Worm (Caenorhabditis elegans): ENCODE results near the gene srlf-23.

Gene srlf-23

DNA sequence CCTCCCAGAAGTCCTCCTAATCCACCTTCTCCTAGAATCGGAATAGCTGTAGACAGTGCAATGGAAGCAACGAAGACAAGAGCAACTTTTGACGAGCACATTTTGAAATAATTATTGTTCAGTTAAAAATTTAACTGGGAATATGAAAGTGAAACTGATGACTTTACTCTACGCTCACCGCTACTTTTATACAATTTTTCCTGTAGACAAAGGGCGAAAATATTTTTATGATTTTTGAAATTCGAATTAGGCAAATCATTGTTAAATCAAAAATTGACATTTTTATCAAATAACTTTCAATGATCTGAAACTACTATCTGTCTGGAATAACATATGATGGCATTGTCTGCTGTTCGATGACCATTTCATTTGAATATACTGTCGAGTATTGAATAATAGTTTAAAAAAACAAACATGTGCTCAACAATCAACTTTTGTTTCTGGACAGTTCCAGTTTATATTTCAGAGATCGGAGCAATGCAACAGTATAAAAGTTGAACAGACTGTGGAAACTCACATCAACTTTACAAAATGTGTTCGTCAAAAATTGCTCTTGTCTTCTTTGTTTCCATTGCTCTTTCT is at the start of gene srlf-23, which contains the start of gene srlf-20:
TSS of gene srlf-23 (minus strand) at position 101 of the 582 bp plus-strand sequence.
TSS of gene srlf-20 (plus strand) at position 532 of the 582 bp plus-strand sequence.
- TF ChIP-seq egl-27 (tag; optimal IDR thresholded peaks at IDR 0.05) (no peak), ama-1 (optimal IDR thresholded peaks at IDR 0.05) (no peak), zag-1 (tag; optimal IDR thresholded peaks at IDR 0.05) (no peak), C34F6.9 (tag; optimal IDR thresholded peaks at IDR 0.05) (no peak), nhr-12 (tag; optimal IDR thresholded peaks at IDR 0.05) (no peak), mab-5 (tag; optimal IDR thresholded peaks at IDR 0.05) (no peak), elt-3 (tag; optimal IDR thresholded peaks at IDR 0.05) (no peak), nhr-25 (tag; optimal IDR thresholded peaks at IDR 0.05) (no peak), nhr-129 (tag; optimal IDR thresholded peaks at IDR 0.05) (no peak), nhr-77 (tag; optimal IDR thresholded peaks at IDR 0.05) (no peak), ceh-16 (tag; optimal IDR thresholded peaks at IDR 0.05) (no peak), nhr-11 (tag; optimal IDR thresholded peaks at IDR 0.05) (no peak), nhr-10 (tag; optimal IDR thresholded peaks at IDR 0.05) (no peak), aly-2 (tag; optimal IDR thresholded peaks at IDR 0.05) (no peak), nhr-6 (tag; optimal IDR thresholded peaks at IDR 0.05) (no peak)

DNA sequence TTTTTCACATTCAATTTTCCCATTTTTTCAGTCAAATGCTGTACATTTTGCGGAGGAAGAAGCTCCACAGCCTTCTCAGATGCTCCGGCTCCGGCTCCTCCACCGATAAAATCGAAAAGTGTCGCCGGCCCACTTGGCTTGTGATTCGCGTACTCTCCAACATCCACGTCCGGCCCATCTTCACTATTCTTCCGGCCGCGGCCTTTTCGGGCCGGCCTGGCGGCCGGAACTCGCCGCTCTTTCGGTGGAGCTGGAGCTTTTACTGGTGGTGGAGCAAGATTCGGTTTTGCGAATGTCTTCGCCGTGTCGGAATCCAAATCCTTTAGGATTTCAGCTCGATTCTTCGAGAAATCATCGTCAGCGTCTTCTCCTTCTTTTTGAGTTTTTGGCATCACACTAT is 49.2 kb upstream of the srlf-23 start:
- TF ChIP-seq fos-1 (tag; optimal IDR thresholded peaks at IDR 0.05): no peak
- TF ChIP-seq egl-27 (tag; optimal IDR thresholded peaks at IDR 0.05): no peak

ce11 chrV:939341-939740 is 46.0 kb upstream of the srlf-23 start:
- TF ChIP-seq blmp-1 (tag; optimal IDR thresholded peaks at IDR 0.05; ENCODE audit: insufficient read depth) (no peak), ceh-16 (tag; optimal IDR thresholded peaks at IDR 0.05) (no peak), C34F6.9 (tag; optimal IDR thresholded peaks at IDR 0.05) (no peak), nhr-11 (tag; optimal IDR thresholded peaks at IDR 0.05) (no peak)

ce11 chrV:917488-917887 is 24.2 kb upstream of the srlf-23 start, which contains the start of gene H24K24.2:
TSS of gene H24K24.2 (plus strand) at chrV:917788.
- TF ChIP-seq nhr-12 (tag; optimal IDR thresholded peaks at IDR 0.05): no peak

DNA sequence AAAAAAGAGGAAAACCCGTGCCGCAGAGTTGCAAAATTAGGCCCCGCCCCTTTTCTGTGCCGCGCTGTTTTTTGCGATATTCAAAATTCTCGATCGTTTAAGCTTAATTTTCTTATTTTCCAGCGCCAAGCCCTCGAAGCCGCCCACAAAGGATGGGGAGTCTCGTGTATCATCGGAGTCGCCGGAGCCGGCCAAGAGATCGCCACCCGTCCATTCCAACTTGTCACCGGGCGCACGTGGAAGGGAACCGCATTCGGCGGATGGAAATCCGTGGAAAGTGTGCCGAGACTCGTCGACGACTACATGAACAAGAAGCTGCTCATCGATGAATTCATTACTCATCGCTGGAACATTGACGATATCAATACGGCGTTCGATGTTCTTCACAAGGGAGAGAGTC is 22.4 kb upstream of the srlf-23 start:
- TF ChIP-seq ztf-1 (GFP tag; conservative IDR thresholded peaks at IDR 0.05) (no peak), nhr-129 (tag; optimal IDR thresholded peaks at IDR 0.05) (no peak), mdl-1 (tag; optimal IDR thresholded peaks at IDR 0.05) (no peak), elt-1 (tag; optimal IDR thresholded peaks at IDR 0.05) (no peak), F13H6.1 (tag; optimal IDR thresholded peaks at IDR 0.05) (no peak), lin-39 (tag; optimal IDR thresholded peaks at IDR 0.05) (no peak), nhr-12 (tag; optimal IDR thresholded peaks at IDR 0.05) (no peak), nhr-23 (tag; optimal IDR thresholded peaks at IDR 0.05) (no peak), mbf-1 (tag; optimal IDR thresholded peaks at IDR 0.05) (no peak), ceh-82 (tag; optimal IDR thresholded peaks at IDR 0.05) (no peak), nhr-11 (tag; optimal IDR thresholded peaks at IDR 0.05) (no peak), crh-2 (tag; optimal IDR thresholded peaks at IDR 0.05) (no peak), lin-11 (tag; optimal IDR thresholded peaks at IDR 0.05) (no peak), blmp-1 (tag; optimal IDR thresholded peaks at IDR 0.05; ENCODE audit: insufficient read depth) (no peak), ztf-4 (tag; optimal IDR thresholded peaks at IDR 0.05) (no peak)

DNA sequence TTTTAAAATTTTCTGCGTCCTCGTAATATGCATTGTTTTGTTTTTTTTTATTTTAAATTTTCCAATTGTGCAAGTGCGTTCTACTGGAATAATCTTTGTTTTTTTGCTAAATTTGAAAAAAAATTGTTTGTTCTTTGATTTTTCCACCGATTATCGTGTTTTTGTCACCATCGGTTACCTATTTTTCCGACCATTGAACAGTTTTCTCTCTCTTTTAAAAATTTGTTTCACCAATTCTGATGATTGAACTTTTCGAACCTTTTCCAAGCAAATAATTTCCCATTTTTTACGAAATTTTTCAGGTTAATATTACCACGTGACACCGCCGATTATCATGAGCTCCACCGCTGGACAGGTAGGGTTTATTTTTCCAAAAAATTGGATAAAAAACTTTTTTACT is 18.1 kb upstream of the srlf-23 start, which contains the start of gene adh-5:
TSS of gene adh-5 (plus strand) at position 301 of the 400 bp plus-strand sequence.
- TF ChIP-seq dmd-4 (tag; optimal IDR thresholded peaks at IDR 0.05): no peak
- TF ChIP-seq fos-1 (tag; optimal IDR thresholded peaks at IDR 0.05): no peak
- no peak for TF ChIP-seq nhr-25 (tag; optimal IDR thresholded peaks at IDR 0.05)
- no peak for TF ChIP-seq sem-4 (tag; optimal IDR thresholded peaks at IDR 0.05)
- no peak for TF ChIP-seq unc-39 (tag; optimal IDR thresholded peaks at IDR 0.05)

- TF ChIP-seq elt-1 (tag; optimal IDR thresholded peaks at IDR 0.05) (no peak), fos-1 (tag; optimal IDR thresholded peaks at IDR 0.05) (peak; percentile 65), gmeb-1 (tag; optimal IDR thresholded peaks at IDR 0.05) (peak; percentile 2), ZK546.5 (tag; optimal IDR thresholded peaks at IDR 0.05) (no peak), alr-1 (tag; optimal IDR thresholded peaks at IDR 0.05) (no peak), unc-62 (GFP tag; optimal IDR thresholded peaks at IDR 0.05) (no peak), ceh-82 (tag; optimal IDR thresholded peaks at IDR 0.05) (no peak), Y55F3AM.14 (GFP tag; optimal IDR thresholded peaks at IDR 0.05) (no peak), crh-2 (tag; optimal IDR thresholded peaks at IDR 0.05) (peak; percentile 46), nhr-6 (tag; optimal IDR thresholded peaks at IDR 0.05) (no peak), lsy-2 (tag; optimal IDR thresholded peaks at IDR 0.05) (no peak), mbf-1 (tag; optimal IDR thresholded peaks at IDR 0.05) (no peak)
Measured at ce11 chrV:910588-910987, 17.3 kb upstream of the srlf-23 start.
